Fruit fly (Drosophila melanogaster) whole organism, embryonic: ENCODE measurements around the gene InR.

ENCODE experiments used
- Antp ChIP-seq: fragments of 200-800 bp; sonication (Bioruptor generic); optimal IDR thresholded peaks from 3 replicates; lab custom pipeline; 2016; ENCODE audit warnings: missing biosample characterization, missing genetic modification characterization
- Atf6 ChIP-seq: fragments of 200-800 bp; sonication (Bioruptor generic); IDR thresholded peaks from 2 replicates; pipeline ENCODE4 v1.3.6; 2022; ENCODE audit warnings: missing biosample characterization, missing genetic modification characterization
- Awh ChIP-seq: fragments of 200-800 bp; sonication (Bioruptor generic); IDR thresholded peaks from 2 replicates; pipeline ENCODE4, ENCODE4 v1.3.6; 2022; ENCODE audit warnings: missing biosample characterization, missing genetic modification characterization
- CG11560 ChIP-seq: fragments of 200-800 bp; sonication (Bioruptor generic); IDR thresholded peaks from 3 replicates; pipeline ENCODE4 v1.3.6; 2022; ENCODE audit warnings: missing biosample characterization, missing genetic modification characterization
- CG12104 ChIP-seq: fragments of 200-800 bp; sonication (Bioruptor generic); optimal IDR thresholded peaks from 3 replicates; lab custom pipeline; 2016; ENCODE audit warnings: missing biosample characterization, missing genetic modification characterization
- CG12155 ChIP-seq: fragments of 200-800 bp; sonication (Bioruptor generic); optimal IDR thresholded peaks from 3 replicates; lab custom pipeline; 2016; ENCODE audit warnings: missing biosample characterization, missing genetic modification characterization
- CG12299 ChIP-seq: fragments of 200-800 bp; sonication (Bioruptor generic); optimal IDR thresholded peaks from 2 replicates; lab custom pipeline; 2018; ENCODE audit warnings: missing biosample characterization, mild to moderate bottlenecking, missing genetic modification characterization
- CG16813 ChIP-seq: fragments of 200-800 bp; sonication (Bioruptor generic); IDR thresholded peaks from 3 replicates; pipeline ENCODE4 v1.3.6; 2022; ENCODE audit warnings: missing biosample characterization, missing genetic modification characterization; ENCODE audit not compliant: partially characterized antibody
- CG16863 ChIP-seq: fragments of 200-800 bp; sonication (Bioruptor generic); optimal IDR thresholded peaks from 3 replicates; lab custom pipeline; 2016; ENCODE audit warnings: missing biosample characterization, missing genetic modification characterization
- CG17385 ChIP-seq: fragments of 200-800 bp; sonication (Bioruptor generic); optimal IDR thresholded peaks from 3 replicates; lab custom pipeline; 2018; ENCODE audit warnings: missing biosample characterization, mild to moderate bottlenecking, missing genetic modification characterization
- CG17829 ChIP-seq: fragments of 200-800 bp; optimal IDR thresholded peaks from 2 replicates; lab custom pipeline; 2019; ENCODE audit warnings: missing biosample characterization, mild to moderate bottlenecking, missing genetic modification characterization, moderate library complexity
- CG18011 ChIP-seq: fragments of 200-800 bp; sonication (Bioruptor generic); optimal IDR thresholded peaks from 2 replicates; lab custom pipeline; 2017; ENCODE audit warnings: missing biosample characterization, missing genetic modification characterization, mild to moderate bottlenecking, moderate library complexity, missing genotype
- CG2116 ChIP-seq: fragments of 200-800 bp; sonication (Bioruptor generic); optimal IDR thresholded peaks from 3 replicates; lab custom pipeline; 2018; ENCODE audit warnings: missing biosample characterization, mild to moderate bottlenecking, missing genetic modification characterization
- CG2678 ChIP-seq: fragments of 200-800 bp; sonication (Bioruptor generic); optimal IDR thresholded peaks from 3 replicates; lab custom pipeline; 2019; ENCODE audit warnings: missing biosample characterization, mild to moderate bottlenecking, missing genetic modification characterization, moderate library complexity
- CG2875 ChIP-seq: fragments of 200-800 bp; sonication (Bioruptor generic); optimal IDR thresholded peaks from 2 replicates; lab custom pipeline; 2017; ENCODE audit warnings: missing biosample characterization, mild to moderate bottlenecking, missing genetic modification characterization, missing genetic modification reagents
- CG2889 ChIP-seq: fragments of 200-800 bp; sonication (Bioruptor generic); IDR thresholded peaks from 3 replicates; pipeline ENCODE4 v1.3.6; 2022; ENCODE audit warnings: missing biosample characterization, missing genetic modification characterization
- CG30431 ChIP-seq: fragments of 200-800 bp; sonication (Bioruptor generic); optimal IDR thresholded peaks from 2 replicates; lab custom pipeline; 2017; ENCODE audit warnings: missing biosample characterization, missing genetic modification characterization
- CG32532 ChIP-seq: fragments of 200-800 bp; sonication (Bioruptor generic); IDR thresholded peaks from 2 replicates; pipeline ENCODE4 v1.3.6; 2022; ENCODE audit warnings: missing biosample characterization, missing genetic modification characterization
- CG4617 ChIP-seq: fragments of 200-800 bp; sonication (Bioruptor generic); optimal IDR thresholded peaks from 3 replicates; lab custom pipeline; 2016; ENCODE audit warnings: missing biosample characterization, missing genetic modification characterization, borderline replicate concordance
- CG7786 ChIP-seq: fragments of 200-800 bp; sonication (Bioruptor generic); optimal IDR thresholded peaks from 2 replicates; lab custom pipeline; 2016; ENCODE audit warnings: missing biosample characterization, missing genetic modification characterization
- CG8765 ChIP-seq: fragments of 200-800 bp; sonication (Bioruptor generic); IDR thresholded peaks from 2 replicates; pipeline ENCODE4 v1.3.6; 2022; ENCODE audit warnings: missing biosample characterization, missing genetic modification characterization
- CG8924 ChIP-seq: fragments of 200-800 bp; optimal IDR thresholded peaks from 3 replicates; lab custom pipeline; 2019; ENCODE audit warnings: missing biosample characterization, mild to moderate bottlenecking, missing genetic modification characterization, moderate library complexity
- CkIIα-i1 ChIP-seq: fragments of 200-800 bp; sonication (Bioruptor generic); IDR thresholded peaks from 2 replicates; pipeline ENCODE4 v1.3.6; 2022; ENCODE audit warnings: missing biosample characterization, missing genetic modification characterization
- Dad ChIP-seq: fragments of 200-800 bp; sonication (Bioruptor generic); optimal IDR thresholded peaks from 3 replicates; lab custom pipeline; 2016; ENCODE audit warnings: missing biosample characterization, missing genetic modification characterization
- Deaf1 ChIP-seq: fragments of 200-800 bp; optimal IDR thresholded peaks from 3 replicates; lab custom pipeline; 2019; ENCODE audit warnings: missing biosample characterization, mild to moderate bottlenecking, missing genetic modification characterization, moderate library complexity
- Dek ChIP-seq: fragments of 200-800 bp; sonication (Bioruptor generic); optimal IDR thresholded peaks from 3 replicates; lab custom pipeline; 2019; ENCODE audit warnings: missing biosample characterization, mild to moderate bottlenecking, missing genetic modification characterization, moderate library complexity
- Drgx ChIP-seq: fragments of 200-800 bp; sonication (Bioruptor generic); IDR thresholded peaks from 2 replicates; pipeline ENCODE4 v1.3.6; 2022; ENCODE audit warnings: missing biosample characterization, missing genetic modification characterization
- H2.0 ChIP-seq: fragments of 200-800 bp; sonication (Bioruptor generic); IDR thresholded peaks from 2 replicates; pipeline ENCODE4 v1.3.6; 2022; ENCODE audit warnings: missing biosample characterization, missing genetic modification characterization
- Jarid2 ChIP-seq: fragments of 200-800 bp; sonication (Bioruptor generic); optimal IDR thresholded peaks from 3 replicates; lab custom pipeline; 2017; ENCODE audit warnings: mild to moderate bottlenecking, missing biosample characterization, missing genetic modification reagents, missing genetic modification characterization
- Mrtf ChIP-seq: fragments of 200-800 bp; sonication (Bioruptor generic); IDR thresholded peaks from 3 replicates; pipeline ENCODE4 v1.3.6; 2022; ENCODE audit warnings: missing biosample characterization, missing genetic modification characterization
- YL-1 ChIP-seq: fragments of 200-800 bp; sonication (Bioruptor generic); optimal IDR thresholded peaks from 3 replicates; lab custom pipeline; 2017; ENCODE audit warnings: missing biosample characterization, mild to moderate bottlenecking, missing genetic modification characterization
- ara ChIP-seq: fragments of 200-800 bp; sonication (Bioruptor generic); IDR thresholded peaks from 2 replicates; pipeline ENCODE4 v1.3.6; 2022; ENCODE audit warnings: missing biosample characterization, missing genetic modification characterization
- ato ChIP-seq: fragments of 200-800 bp; sonication (Bioruptor generic); IDR thresholded peaks from 2 replicates; pipeline ENCODE4 v1.3.6; 2022; ENCODE audit warnings: missing biosample characterization, missing genetic modification characterization; ENCODE audit not compliant: partially characterized antibody
- chn ChIP-seq: fragments of 200-800 bp; sonication (Bioruptor generic); optimal IDR thresholded peaks from 2 replicates; lab custom pipeline; 2016; ENCODE audit warnings: missing biosample characterization, missing genetic modification characterization
- dimm ChIP-seq: fragments of 200-800 bp; sonication (Bioruptor generic); IDR thresholded peaks from 2 replicates; pipeline ENCODE4 v1.3.6; 2022; ENCODE audit warnings: missing biosample characterization, missing genetic modification characterization
- fru ChIP-seq: fragments of >200 bp; optimal IDR thresholded peaks from 2 replicates; lab custom pipeline; 2017
- gro ChIP-seq: fragments of 200-800 bp; sonication (Bioruptor generic); optimal IDR thresholded peaks from 2 replicates; lab custom pipeline; 2016; ENCODE audit warnings: missing biosample characterization, missing genetic modification characterization
- gt ChIP-seq: fragments of 200-800 bp; sonication (Bioruptor generic); IDR thresholded peaks from 2 replicates; pipeline ENCODE4 v1.3.6; 2022; ENCODE audit warnings: missing biosample characterization, missing genetic modification characterization
- ken ChIP-seq: fragments of 200-800 bp; sonication (Bioruptor generic); IDR thresholded peaks from 3 replicates; pipeline ENCODE4 v1.3.6; 2022; ENCODE audit warnings: missing biosample characterization, missing genetic modification characterization
- klu ChIP-seq: fragments of 200-800 bp; sonication (Bioruptor generic); IDR thresholded peaks from 2 replicates; pipeline ENCODE4 v1.3.6; 2022; ENCODE audit warnings: missing biosample characterization, missing genetic modification characterization
- nmo ChIP-seq: fragments of 200-800 bp; sonication (Bioruptor generic); optimal IDR thresholded peaks from 2 replicates; lab custom pipeline; 2018; ENCODE audit warnings: missing biosample characterization, mild to moderate bottlenecking, missing genetic modification characterization, moderate library complexity
- org-1 ChIP-seq: fragments of 200-800 bp; sonication (Bioruptor generic); optimal IDR thresholded peaks from 2 replicates; lab custom pipeline; 2017; ENCODE audit warnings: missing biosample characterization, missing genetic modification characterization
- otp ChIP-seq: fragments of 200-800 bp; sonication (Bioruptor generic); IDR thresholded peaks from 3 replicates; pipeline ENCODE4, ENCODE4 v1.3.6; 2022; ENCODE audit warnings: missing biosample characterization, missing genetic modification characterization
- psq ChIP-seq: fragments of 200-800 bp; sonication (Bioruptor generic); optimal IDR thresholded peaks from 2 replicates; lab custom pipeline; 2017; ENCODE audit warnings: missing biosample characterization, missing genetic modification characterization
- ranshi ChIP-seq: fragments of 200-800 bp; sonication (Bioruptor generic); IDR thresholded peaks from 2 replicates; pipeline ENCODE4 v1.3.6; 2022; ENCODE audit warnings: missing biosample characterization, missing genetic modification characterization
- sob ChIP-seq: fragments of 200-800 bp; sonication (Bioruptor generic); IDR thresholded peaks from 2 replicates; pipeline ENCODE4 v1.3.6; 2022; ENCODE audit warnings: missing biosample characterization, missing genetic modification characterization
- stwl ChIP-seq: fragments of 200-800 bp; sonication (Bioruptor generic); optimal IDR thresholded peaks from 3 replicates; lab custom pipeline; 2018; ENCODE audit warnings: missing biosample characterization, mild to moderate bottlenecking, missing genetic modification characterization, moderate library complexity
- trh ChIP-seq: fragments of 200-800 bp; sonication (Bioruptor generic); optimal IDR thresholded peaks from 2 replicates; lab custom pipeline; 2016; ENCODE audit warnings: missing biosample characterization, missing genetic modification characterization
- unpg ChIP-seq: fragments of 200-800 bp; sonication (Bioruptor generic); optimal IDR thresholded peaks from 3 replicates; lab custom pipeline; 2018; ENCODE audit warnings: missing biosample characterization, mild to moderate bottlenecking, missing genetic modification characterization, moderate library complexity
- wek ChIP-seq: fragments of 200-800 bp; sonication (Bioruptor generic); optimal IDR thresholded peaks from 3 replicates; lab custom pipeline; 2018; ENCODE audit warnings: missing biosample characterization, mild to moderate bottlenecking, missing genetic modification characterization, moderate library complexity
- z ChIP-seq: fragments of 200-800 bp; sonication (Bioruptor generic); IDR thresholded peaks from 3 replicates; pipeline ENCODE4 v1.3.6; 2022; ENCODE audit warnings: missing biosample characterization, missing genetic modification characterization

InR gene

DNA sequence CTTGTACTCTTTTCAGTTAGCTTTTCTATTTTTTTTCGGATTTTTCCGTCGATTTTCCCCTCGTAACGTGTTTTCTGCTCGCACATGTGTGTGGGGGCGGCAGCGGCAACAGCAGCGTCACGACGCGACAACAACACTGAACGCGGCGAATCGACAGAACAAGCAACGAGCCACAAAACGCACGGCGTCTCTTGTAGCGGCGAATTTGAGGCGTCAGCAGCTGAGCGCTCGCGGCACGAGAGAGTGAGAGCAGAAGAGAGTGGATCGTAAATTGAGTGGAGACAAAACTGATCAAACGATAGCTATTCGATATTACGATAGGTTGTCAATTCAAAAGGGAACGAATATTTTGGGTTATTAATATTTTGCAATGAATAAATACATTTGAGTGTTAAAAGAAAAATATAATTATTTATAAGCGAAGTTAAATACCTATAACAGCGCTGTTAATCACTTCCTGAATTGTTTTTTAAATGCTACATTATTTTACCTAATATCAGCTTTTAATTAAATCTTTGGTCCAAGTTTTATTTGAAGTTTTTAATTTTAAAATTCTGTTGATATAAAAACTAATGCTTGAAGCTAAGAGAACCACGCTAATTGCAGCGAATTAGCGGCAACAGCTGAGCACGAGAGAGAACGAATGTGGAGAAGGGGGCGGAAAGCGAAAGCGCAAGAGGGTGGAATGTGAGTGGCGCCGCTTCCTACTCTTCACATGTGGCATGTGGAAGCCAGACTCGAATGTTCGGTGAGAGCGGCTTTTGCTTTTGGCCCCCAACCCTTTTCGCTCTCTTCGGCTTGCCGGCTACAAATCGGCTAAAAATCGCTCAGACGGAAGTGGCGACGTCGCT is 14.0 kb upstream of the InR start (continued):
- TF ChIP-seq YL-1 (GFP tag; lab: Kevin White, UChicago) (no peak), otp (GFP tag; lab: Robert Waterston, UW) (no peak), wek (GFP tag; lab: Kevin White, UChicago) (no peak), CG12155 (GFP tag; lab: Kevin White, UChicago) (peak; percentile 27), CG12104 (peak; percentile 34), CG2889 (no peak), chn (GFP tag; lab: Kevin White, UChicago) (peak; percentile 29), sob (GFP tag; lab: Robert Waterston, UW) (no peak), ara (no peak), gt (no peak), Mrtf (no peak), CkIIα-i1 (GFP tag; lab: Robert Waterston, UW) (no peak), gro (GFP tag; lab: Kevin White, UChicago) (no peak), H2.0 (GFP tag; lab: Robert Waterston, UW) (no peak), ato (GFP tag; lab: Robert Waterston, UW) (no peak), CG4617 (GFP tag; lab: Kevin White, UChicago) (no peak), dimm (no peak), CG17385 (GFP tag; lab: Kevin White, UChicago) (no peak), Dad (no peak), unpg (GFP tag; lab: Kevin White, UChicago) (peak; percentile 36), CG2116 (GFP tag; lab: Kevin White, UChicago) (no peak), CG32532 (no peak), CG7786 (GFP tag; lab: Kevin White, UChicago) (no peak), fru (lab: Kevin White, UChicago) (no peak), CG8765 (GFP tag; lab: Robert Waterston, UW) (no peak), trh (GFP tag; lab: Kevin White, UChicago) (no peak), CG16863 (GFP tag; lab: Kevin White, UChicago) (no peak), CG2678 (tag; lab: Kevin White, UChicago) (peak; percentile 66), Drgx (GFP tag; lab: Robert Waterston, UW) (no peak), CG18011 (GFP tag; lab: Kevin White, UChicago) (no peak), Awh (GFP tag; lab: Robert Waterston, UW) (no peak), CG12299 (tag; lab: Kevin White, UChicago) (no peak), nmo (GFP tag; lab: Kevin White, UChicago) (peak; percentile 63), CG16813 (GFP tag; lab: Robert Waterston, UW) (no peak), CG30431 (GFP tag; lab: Kevin White, UChicago) (no peak), CG8924 (tag; lab: Kevin White, UChicago) (peak; percentile 69), Jarid2 (GFP tag; lab: Kevin White, UChicago) (peak; percentile 63), CG2875 (GFP tag; lab: Kevin White, UChicago) (peak; percentile 14), ken (GFP tag; lab: Robert Waterston, UW) (no peak), Deaf1 (tag; lab: Kevin White, UChicago) (peak; percentile 13), ranshi (GFP tag; lab: Robert Waterston, UW) (no peak), z (GFP tag; lab: Robert Waterston, UW) (no peak), klu (GFP tag; lab: Robert Waterston, UW) (no peak), Dek (peak; percentile 48), CG17829 (tag; lab: Kevin White, UChicago) (peak; percentile 54), CG11560 (tag; lab: Robert Waterston, UW) (no peak), psq (GFP tag; lab: Kevin White, UChicago) (peak; percentile 8), org-1 (GFP tag; lab: Kevin White, UChicago) (no peak), Atf6 (GFP tag; lab: Robert Waterston, UW) (no peak), Antp (no peak), stwl (tag; lab: Kevin White, UChicago) (peak; percentile 29)
